Worm (Caenorhabditis elegans) whole organism, L1 larva: ENCODE data around the gene lhpp-1.

Experiments used
- efl-1 ChIP-seq, 4 experiments: fragments of 150-350 bp; optimal IDR thresholded peaks in 3 of 4; peaks in 1 of 4; 1 replicate in 1 of 4; 2 replicates in 3 of 4; lab custom pipeline; 2014; ENCODE audit warnings: missing biosample characterization in 2 of 4, missing genetic modification characterization in 2 of 4, missing genetic modification reagents in 2 of 4
- egl-27 ChIP-seq, 2 experiments: fragments of 150-350 bp in 1 of 2; sonication (generic microtip); optimal IDR thresholded peaks; 3 replicates each; lab custom pipeline; 2017 to 2018; ENCODE audit warnings: missing biosample characterization in 2 of 2, missing genetic modification characterization in 2 of 2, missing genetic modification reagents in 2 of 2
- fkh-10 ChIP-seq: sonication (generic microtip); optimal IDR thresholded peaks from 2 replicates; lab custom pipeline; 2017; ENCODE audit warnings: missing biosample characterization, missing genetic modification reagents, missing genetic modification characterization
- lin-15B ChIP-seq: fragments of 150-350 bp; sonication (generic microtip); optimal IDR thresholded peaks from 3 replicates; lab custom pipeline; 2014; ENCODE audit warnings: missing biosample characterization, missing genetic modification characterization
- lin-35 ChIP-seq, 2 experiments: fragments of 150-350 bp; optimal IDR thresholded peaks; 2 replicates each; lab custom pipeline; 2014; ENCODE audit warnings: missing biosample characterization in 2 of 2, missing genetic modification characterization in 2 of 2, missing genetic modification reagents in 2 of 2
- lin-39 ChIP-seq: fragments of 150-350 bp; optimal IDR thresholded peaks from 2 replicates; lab custom pipeline; 2014; ENCODE audit warnings: missing biosample characterization, missing genetic modification reagents, missing genetic modification characterization
- ztf-4 ChIP-seq: fragments of 150-350 bp; optimal IDR thresholded peaks from 2 replicates; lab custom pipeline; 2014; ENCODE audit warnings: missing biosample characterization, missing genetic modification characterization

DNA sequence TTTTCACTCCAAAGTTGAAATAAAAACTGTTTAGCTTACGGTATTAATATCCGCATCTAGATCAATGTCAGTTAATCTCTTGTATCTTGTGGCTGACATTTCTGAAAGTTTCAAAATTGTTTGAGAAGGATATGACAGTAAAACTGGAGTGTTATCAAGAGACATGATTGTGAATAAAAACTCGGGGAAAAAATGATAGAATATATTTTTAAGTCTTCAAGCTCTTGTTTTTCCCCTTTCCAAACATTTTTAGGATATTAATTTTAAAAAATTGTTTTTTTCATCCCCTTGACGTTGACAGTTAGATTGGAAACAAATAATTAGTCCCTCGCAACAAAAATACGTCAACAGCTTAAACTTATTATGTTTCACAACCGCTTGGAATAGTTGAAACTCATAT is 36.7 kb downstream of the lhpp-1 start, which contains the start of gene R07B7.6:
- TF ChIP-seq fkh-10 (GFP tag; lab: Kevin White, UChicago) (no peak), efl-1 (optimal IDR thresholded peaks at IDR 0.05; lab: Kevin White, UChicago) (no peak), efl-1 (GFP tag; optimal IDR thresholded peaks at IDR 0.05 in 1 of 2; lab: Kevin White, UChicago) (no peak), lin-35 (GFP tag; optimal IDR thresholded peaks at IDR 0.05; lab: Kevin White, UChicago) (no peak), lin-39 (tag; lab: Kevin White, UChicago) (no peak), egl-27 (tag; optimal IDR thresholded peaks at IDR 0.05; lab: Kevin White, UChicago) (no peak), lin-15B (tag; lab: Kevin White, UChicago) (no peak), ztf-4 (no peak)
